Fruit fly (Drosophila melanogaster): ENCODE data around the gene mAChR-C.

DNA sequence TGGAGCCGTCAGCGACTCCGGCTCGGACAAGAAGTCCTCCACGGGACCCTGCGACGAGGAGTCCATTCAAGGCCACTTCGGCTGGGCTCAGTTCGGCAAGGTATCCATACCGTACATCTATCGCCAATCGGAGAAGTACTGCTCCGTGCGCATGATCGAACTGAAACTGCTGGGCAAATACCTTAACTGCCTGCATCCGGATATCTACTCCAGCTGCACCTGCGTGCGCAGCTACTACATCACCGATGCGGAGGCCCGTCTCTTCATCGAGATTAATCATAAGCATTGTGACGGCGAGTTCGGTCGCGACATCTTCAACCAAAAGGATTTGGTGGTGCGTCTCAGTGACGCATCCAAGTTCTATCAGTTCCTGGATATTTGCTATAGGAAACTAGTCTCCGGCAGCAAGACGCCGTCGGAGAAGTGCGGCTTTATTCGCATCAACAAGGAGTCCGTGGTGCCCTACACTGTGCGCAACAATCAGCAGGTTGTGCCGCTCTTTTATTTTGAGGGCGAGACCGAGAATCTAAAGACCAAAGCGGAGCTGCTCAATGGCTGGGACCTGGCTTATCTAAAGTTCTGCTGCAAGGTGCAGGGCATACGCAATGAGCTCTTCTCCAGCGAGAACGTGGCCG, 37.4 kb upstream of the mAChR-C start:
- TF ChIP-seq pan (optimal IDR thresholded peaks at IDR 0.05) (no peak), psq (optimal IDR thresholded peaks at IDR 0.05) (no peak)
